Worm (Caenorhabditis elegans) whole organism, L2 larva: ENCODE data around the gene str-208.

Experiments used
- C34F6.9 ChIP-seq: fragments of 150-350 bp; optimal IDR thresholded peaks from 2 replicates; lab custom pipeline; 2014; ENCODE audit warnings: missing biosample characterization, missing genetic modification characterization
- F13H6.1 ChIP-seq: sonication (generic microtip); optimal IDR thresholded peaks from 2 replicates; lab custom pipeline; 2016; ENCODE audit warnings: missing genetic modification characterization, missing compliant biosample characterization
- ZK546.5 ChIP-seq: sonication (generic microtip); optimal IDR thresholded peaks from 2 replicates; lab custom pipeline; 2017; ENCODE audit warnings: missing biosample characterization, missing genetic modification characterization
- aly-2 ChIP-seq: fragments of 150-350 bp; optimal IDR thresholded peaks from 2 replicates; lab custom pipeline; 2014; ENCODE audit warnings: missing biosample characterization, missing genetic modification characterization
- ama-1 ChIP-seq: fragments of 150-350 bp; optimal IDR thresholded peaks from 2 replicates; lab custom pipeline; 2018; ENCODE audit warnings: inconsistent platforms
- blmp-1 ChIP-seq: sonication (generic microtip); optimal IDR thresholded peaks from 2 replicates; lab custom pipeline; 2017; ENCODE audit warnings: missing genetic modification characterization, mild to moderate bottlenecking, missing compliant biosample characterization, antibody characterized with exemption, moderate library complexity; ENCODE audit not compliant: insufficient read depth
- ceh-16 ChIP-seq: fragments of 150-350 bp; optimal IDR thresholded peaks from 2 replicates; lab custom pipeline; 2014; ENCODE audit warnings: missing biosample characterization, missing genetic modification characterization
- ceh-82 ChIP-seq: fragments of 150-350 bp; optimal IDR thresholded peaks from 2 replicates; lab custom pipeline; 2014; ENCODE audit warnings: missing biosample characterization, missing genetic modification characterization
- crh-2 ChIP-seq: sonication (generic microtip); optimal IDR thresholded peaks from 2 replicates; lab custom pipeline; 2017; ENCODE audit warnings: missing biosample characterization, missing genetic modification characterization
- dmd-4 ChIP-seq: sonication (generic microtip); optimal IDR thresholded peaks from 2 replicates; lab custom pipeline; 2017; ENCODE audit warnings: missing biosample characterization, missing genetic modification characterization
- elt-1 ChIP-seq: fragments of 150-350 bp; optimal IDR thresholded peaks from 2 replicates; lab custom pipeline; 2014; ENCODE audit warnings: missing biosample characterization, missing genetic modification characterization
- elt-3 ChIP-seq: sonication (generic microtip); optimal IDR thresholded peaks from 2 replicates; lab custom pipeline; 2017; ENCODE audit warnings: missing biosample characterization, missing genetic modification characterization
- fos-1 ChIP-seq: fragments of 150-350 bp; optimal IDR thresholded peaks from 2 replicates; lab custom pipeline; 2014; ENCODE audit warnings: missing biosample characterization, missing genetic modification characterization
- gmeb-1 ChIP-seq: fragments of 150-350 bp; optimal IDR thresholded peaks from 2 replicates; lab custom pipeline; 2014; ENCODE audit warnings: missing biosample characterization, missing genetic modification characterization
- lin-11 ChIP-seq: fragments of 150-350 bp; sonication (generic microtip); optimal IDR thresholded peaks from 2 replicates; lab custom pipeline; 2014; ENCODE audit warnings: missing biosample characterization, missing genetic modification characterization, inconsistent platforms, mixed read lengths
- mab-5 ChIP-seq: fragments of 150-350 bp; optimal IDR thresholded peaks from 2 replicates; lab custom pipeline; 2014; ENCODE audit warnings: missing biosample characterization, missing genetic modification characterization
- mbf-1 ChIP-seq: sonication (generic microtip); optimal IDR thresholded peaks from 2 replicates; lab custom pipeline; 2017; ENCODE audit warnings: missing biosample characterization, missing genetic modification characterization
- mdl-1 ChIP-seq, 2 experiments: fragments of 150-350 bp in 1 of 2; sonication (generic microtip) in 1 of 2; optimal IDR thresholded peaks; 2 replicates each; lab custom pipeline; 2017; ENCODE audit warnings: missing biosample characterization in 2 of 2, missing genetic modification characterization in 2 of 2
- nhr-10 ChIP-seq: sonication (generic microtip); optimal IDR thresholded peaks from 2 replicates; lab custom pipeline; 2017; ENCODE audit warnings: missing biosample characterization, missing genetic modification characterization
- nhr-11 ChIP-seq: fragments of 150-350 bp; optimal IDR thresholded peaks from 2 replicates; lab custom pipeline; 2014; ENCODE audit warnings: missing biosample characterization, missing genetic modification characterization
- nhr-12 ChIP-seq: fragments of 150-350 bp; optimal IDR thresholded peaks from 2 replicates; lab custom pipeline; 2014; ENCODE audit warnings: missing biosample characterization, missing genetic modification characterization
- nhr-129 ChIP-seq: fragments of 150-350 bp; optimal IDR thresholded peaks from 2 replicates; lab custom pipeline; 2014; ENCODE audit warnings: missing biosample characterization, missing genetic modification characterization
- nhr-21 ChIP-seq: fragments of 150-350 bp; optimal IDR thresholded peaks from 2 replicates; lab custom pipeline; 2014; ENCODE audit warnings: missing biosample characterization, missing genetic modification characterization
- nhr-23 ChIP-seq: fragments of 150-350 bp; optimal IDR thresholded peaks from 2 replicates; lab custom pipeline; 2014; ENCODE audit warnings: missing biosample characterization, missing genetic modification reagents, missing genetic modification characterization
- nhr-237 ChIP-seq: fragments of 150-350 bp; optimal IDR thresholded peaks from 2 replicates; lab custom pipeline; 2014; ENCODE audit warnings: missing biosample characterization, missing genetic modification characterization
- nhr-25 ChIP-seq: fragments of 150-350 bp; sonication (generic microtip); optimal IDR thresholded peaks from 3 replicates; lab custom pipeline; 2014; ENCODE audit warnings: missing biosample characterization, missing genetic modification characterization
- peb-1 ChIP-seq: fragments of 150-350 bp; optimal IDR thresholded peaks from 2 replicates; lab custom pipeline; 2014; ENCODE audit warnings: missing biosample characterization, missing genetic modification characterization
- skn-1 ChIP-seq: sonication (generic microtip); optimal IDR thresholded peaks from 2 replicates; lab custom pipeline; 2017; ENCODE audit warnings: missing biosample characterization, missing genetic modification characterization
- sma-9 ChIP-seq, 2 experiments: fragments of 150-350 bp in 1 of 2; sonication (generic microtip) in 1 of 2; optimal IDR thresholded peaks; 2 replicates each; lab custom pipeline; 2014 to 2016; ENCODE audit warnings: missing genetic modification characterization in 2 of 2, mild to moderate bottlenecking in 1 of 2, missing biosample characterization in 1 of 2, missing compliant biosample characterization in 1 of 2, missing genetic modification reagents in 1 of 2, moderate library complexity in 1 of 2
- unc-39 ChIP-seq: fragments of 150-350 bp; optimal IDR thresholded peaks from 2 replicates; lab custom pipeline; 2014; ENCODE audit warnings: missing biosample characterization, missing genetic modification characterization
- unc-55 ChIP-seq: fragments of 150-350 bp; sonication (generic microtip); optimal IDR thresholded peaks from 3 replicates; lab custom pipeline; 2014; ENCODE audit warnings: missing biosample characterization, missing genetic modification reagents, missing genetic modification characterization
- unc-62 ChIP-seq: fragments of 150-350 bp; optimal IDR thresholded peaks from 2 replicates; lab custom pipeline; 2014; ENCODE audit warnings: missing biosample characterization, missing genetic modification reagents, missing genetic modification characterization
- zag-1 ChIP-seq: fragments of 150-350 bp; optimal IDR thresholded peaks from 2 replicates; lab custom pipeline; 2014; ENCODE audit warnings: missing biosample characterization, missing genetic modification characterization
- ztf-1 ChIP-seq: fragments of 200-800 bp; sonication (Bioruptor generic); conservative IDR thresholded peaks from 2 replicates; pipeline ENCODE4 v1.3.6; 2022; ENCODE audit warnings: missing genetic modification characterization, missing compliant biosample characterization
- ztf-4 ChIP-seq: fragments of 150-350 bp; optimal IDR thresholded peaks from 2 replicates; lab custom pipeline; 2014; ENCODE audit warnings: missing biosample characterization, missing genetic modification characterization

Gene str-208

DNA sequence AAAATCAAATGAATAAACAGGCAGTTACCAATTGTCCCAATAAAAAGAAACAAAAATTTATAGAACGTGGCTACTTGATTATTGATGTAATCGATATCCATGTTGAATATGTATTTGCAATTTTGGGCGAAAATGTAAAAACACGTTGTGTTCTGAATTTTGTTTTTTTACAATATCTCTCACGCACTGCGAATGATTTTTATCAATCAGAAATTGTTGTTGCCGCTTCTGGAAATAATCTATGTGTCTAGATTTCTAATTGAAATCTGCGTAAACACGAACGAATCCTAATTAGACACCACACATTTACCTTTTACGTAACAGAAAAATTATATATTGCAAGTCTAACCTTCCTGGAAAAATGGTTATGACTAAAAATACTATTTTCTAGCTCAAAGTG, 26.5 kb downstream of the str-208 start, which contains the start of gene srsx-13:
srsx-13 (minus strand) TSS at position 101 of the 400 bp plus-strand sequence.
- no peak for TF ChIP-seq zag-1
- no peak for TF ChIP-seq ztf-4 (tag; lab: Kevin White, UChicago)
- no peak for TF ChIP-seq blmp-1 (tag; lab: Kevin White, UChicago)
- TF ChIP-seq F13H6.1 (tag; lab: Kevin White, UChicago) = no peak
- no peak for TF ChIP-seq nhr-10 (tag; lab: Kevin White, UChicago)
- no peak for TF ChIP-seq crh-2 (tag; lab: Kevin White, UChicago)
- no peak for TF ChIP-seq sma-9 (GFP tag; optimal IDR thresholded peaks at IDR 0.05; lab: Kevin White, UChicago)
- TF ChIP-seq sma-9 (tag; optimal IDR thresholded peaks at IDR 0.05; lab: Kevin White, UChicago) = no peak
- no peak for TF ChIP-seq nhr-23 (tag; lab: Kevin White, UChicago)
- no peak for TF ChIP-seq nhr-21 (tag; lab: Kevin White, UChicago)
- no peak for TF ChIP-seq skn-1
- TF ChIP-seq nhr-237 = no peak
- TF ChIP-seq nhr-129 = no peak
- TF ChIP-seq aly-2 (tag; lab: Kevin White, UChicago) = no peak
- TF ChIP-seq ZK546.5 (tag; lab: Kevin White, UChicago) = no peak
- no peak for TF ChIP-seq unc-62 (GFP tag; lab: Kevin White, UChicago)
- no peak for TF ChIP-seq unc-55 (GFP tag; lab: Kevin White, UChicago)
- no peak for TF ChIP-seq nhr-11
- no peak for TF ChIP-seq elt-3 (tag; lab: Kevin White, UChicago)
- TF ChIP-seq ztf-1 (GFP tag; lab: Robert Waterston, UW) = no peak
- no peak for TF ChIP-seq ceh-16 (tag; lab: Kevin White, UChicago)
- TF ChIP-seq, all 48 proteins: peak for 0

DNA sequence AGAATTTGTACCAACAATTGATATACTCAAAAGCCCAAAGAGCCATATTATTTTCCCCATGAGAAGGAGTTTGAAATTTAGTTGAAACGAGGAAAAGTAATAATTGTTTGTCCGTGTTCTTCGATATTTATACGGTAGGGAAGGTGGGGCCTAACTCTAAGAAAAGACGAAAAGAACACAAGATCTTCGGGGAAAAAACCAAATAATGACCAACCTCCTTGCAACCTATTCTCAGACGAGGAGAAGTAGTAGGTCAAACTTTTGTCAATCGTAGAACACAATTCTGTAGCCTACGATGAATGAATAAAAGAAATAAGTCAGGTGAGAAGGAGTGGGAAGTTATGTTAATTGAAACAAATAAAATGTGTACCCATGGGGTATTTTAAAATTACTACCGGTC, 30.5 kb downstream of the str-208 start, which contains the start of gene ncx-8:
ncx-8 (minus strand) TSS at position 101 of the 400 bp plus-strand sequence.
- TF ChIP-seq skn-1 (no peak), F13H6.1 (tag; lab: Kevin White, UChicago) (no peak), ama-1 (lab: Kevin White, UChicago) (no peak), nhr-237 (no peak), zag-1 (no peak), fos-1 (tag; lab: Kevin White, UChicago) (no peak), peb-1 (tag; lab: Kevin White, UChicago) (no peak), unc-62 (GFP tag; lab: Kevin White, UChicago) (no peak), blmp-1 (tag; lab: Kevin White, UChicago) (no peak), ztf-1 (GFP tag; lab: Robert Waterston, UW) (no peak), nhr-12 (no peak), mab-5 (tag; lab: Kevin White, UChicago) (no peak), crh-2 (tag; lab: Kevin White, UChicago) (no peak), ztf-4 (tag; lab: Kevin White, UChicago) (no peak), lin-11 (tag; lab: Kevin White, UChicago) (no peak)

DNA sequence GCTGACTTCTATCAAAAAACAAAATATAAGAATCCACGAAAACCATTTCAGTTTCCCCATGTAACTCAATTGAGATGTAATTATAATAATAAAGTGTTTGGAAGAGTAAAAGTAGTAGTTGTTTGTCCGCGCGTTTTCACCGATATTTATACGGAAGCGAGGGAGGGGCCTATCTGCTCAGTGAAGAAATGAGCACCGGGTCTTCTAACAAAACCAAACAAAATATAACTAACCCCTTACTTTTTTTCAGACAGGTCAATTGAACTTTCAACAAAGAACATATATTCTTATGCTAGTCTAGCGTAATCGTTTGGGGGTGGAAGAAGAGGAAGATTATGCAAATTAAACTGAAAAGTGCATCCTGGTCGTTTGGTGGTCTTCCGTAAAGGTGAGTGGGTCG, 38.5 kb downstream of the str-208 start, which contains the start of gene ncx-9:
ncx-9 (minus strand) TSS at position 101 of the 400 bp plus-strand sequence.
- TF ChIP-seq C34F6.9 (tag; lab: Kevin White, UChicago) = no peak

DNA sequence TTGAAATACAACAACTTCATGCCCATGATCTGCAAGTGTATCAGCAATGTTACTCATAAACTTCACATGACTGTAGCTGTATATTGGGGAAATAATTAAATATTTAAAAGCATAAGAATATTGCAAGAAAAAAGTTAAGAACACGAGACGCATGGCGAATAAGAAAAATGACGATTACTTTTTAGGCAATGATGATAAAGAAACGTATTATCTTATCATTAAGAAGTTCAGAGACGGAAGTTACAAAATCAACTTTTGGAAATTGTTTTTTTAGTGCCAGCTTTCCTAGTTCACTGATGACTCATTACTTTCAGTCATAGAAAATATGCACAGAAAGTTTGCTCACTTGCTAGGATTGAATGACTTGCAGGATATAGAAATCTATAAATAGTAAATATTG, 43.8 kb downstream of the str-208 start, which contains the start of gene ugt-7:
ugt-7 (minus strand) TSS at position 161 of the 400 bp plus-strand sequence.
- TF ChIP-seq fos-1 (tag; lab: Kevin White, UChicago) = peak; percentile 66
- no peak for TF ChIP-seq ztf-4 (tag; lab: Kevin White, UChicago)
- no peak for TF ChIP-seq elt-1
- TF ChIP-seq peb-1 (tag; lab: Kevin White, UChicago) = no peak
- TF ChIP-seq crh-2 (tag; lab: Kevin White, UChicago) = no peak
- TF ChIP-seq nhr-21 (tag; lab: Kevin White, UChicago) = no peak

DNA sequence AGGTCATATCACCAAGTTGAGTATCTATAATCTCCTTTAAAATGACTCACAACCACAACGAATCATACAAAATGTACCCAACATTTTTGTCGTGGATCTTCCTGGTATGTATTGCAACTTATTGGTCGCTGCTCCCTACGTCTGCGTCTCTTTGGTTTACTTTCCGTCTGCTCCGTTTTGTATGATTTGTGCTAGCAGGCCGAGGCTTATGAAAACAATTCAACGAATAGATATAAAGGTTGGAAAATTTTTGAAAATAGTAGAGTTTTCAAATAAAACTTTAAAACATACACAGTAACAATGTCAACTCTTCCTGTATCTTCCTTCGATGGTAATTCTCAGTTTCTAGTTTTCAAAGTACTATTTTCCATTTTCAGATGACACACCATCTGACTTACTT, 44.8 kb downstream of the str-208 start, which contains the start of gene srr-8:
srr-8 (plus strand) TSS at position 301 of the 400 bp plus-strand sequence.
- TF ChIP-seq unc-39 (tag; lab: Kevin White, UChicago) (no peak), gmeb-1 (tag; lab: Kevin White, UChicago) (no peak), ZK546.5 (tag; lab: Kevin White, UChicago) (no peak), mbf-1 (tag; lab: Kevin White, UChicago) (no peak), dmd-4 (tag; lab: Kevin White, UChicago) (no peak), elt-3 (tag; lab: Kevin White, UChicago) (no peak), mdl-1 (tag; optimal IDR thresholded peaks at IDR 0.05; lab: Kevin White, UChicago) (no peak), lin-11 (tag; lab: Kevin White, UChicago) (no peak), C34F6.9 (tag; lab: Kevin White, UChicago) (no peak), blmp-1 (tag; lab: Kevin White, UChicago) (no peak), ceh-82 (tag; lab: Kevin White, UChicago) (no peak), nhr-25 (no peak)
